Worm (Caenorhabditis elegans) whole organism, late embryonic: Measurements from ENCODE around the gene C23H5.11.

Experiments used
- ceh-34 ChIP-seq: sonication (generic microtip); optimal IDR thresholded peaks from 2 replicates; lab custom pipeline; 2016; ENCODE audit warnings: mild to moderate bottlenecking, missing genetic modification characterization, missing compliant biosample characterization
- ceh-9 ChIP-seq: sonication (generic microtip); optimal IDR thresholded peaks from 2 replicates; lab custom pipeline; 2016; ENCODE audit warnings: mild to moderate bottlenecking, missing genetic modification characterization, inconsistent platforms, missing compliant biosample characterization
- elt-4 ChIP-seq: sonication (generic microtip); optimal IDR thresholded peaks from 2 replicates; lab custom pipeline; 2016; ENCODE audit warnings: missing genetic modification characterization, missing compliant biosample characterization

DNA sequence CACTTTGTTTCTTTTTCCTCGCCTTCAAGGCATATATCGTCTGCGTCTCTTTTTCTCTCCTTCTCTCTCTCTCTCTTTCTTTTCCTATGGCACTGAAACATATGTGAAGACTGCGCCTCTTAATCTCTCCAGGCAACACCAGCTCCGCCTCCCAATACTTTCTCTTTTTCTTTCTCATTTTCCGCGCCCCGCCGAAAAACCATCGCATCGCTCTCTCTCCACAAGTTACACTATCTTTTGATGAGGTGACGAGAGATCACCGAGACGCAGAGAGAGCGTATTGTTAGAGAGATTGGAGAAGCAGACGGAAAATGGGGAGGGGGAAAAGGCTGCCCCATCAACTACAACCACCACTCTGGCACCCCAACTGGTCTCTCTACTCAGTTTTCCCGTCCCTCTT, 50.8 kb downstream of the C23H5.11 start:
- TF ChIP-seq elt-4 (tag; lab: Kevin White, UChicago) (no peak), ceh-9 (tag; lab: Kevin White, UChicago) (no peak), ceh-34 (tag; lab: Kevin White, UChicago) (peak; percentile 78)
